Worm (Caenorhabditis elegans) whole organism, young adult: Measurements from ENCODE around the gene spop-1.
A peak's percentile ranks its signal among the peaks of the same experiment; 100 is the strongest.

Source experiments
- C17E4.6 ChIP-seq: fragments of 200-800 bp; sonication (Bioruptor generic); IDR thresholded peaks from 2 replicates; pipeline ENCODE4 v1.3.6; 2022; ENCODE audit warnings: missing genetic modification reagents, missing genetic modification characterization, missing compliant biosample characterization
- F33H1.4 ChIP-seq: fragments of 200-800 bp; sonication (Bioruptor generic); IDR thresholded peaks from 2 replicates; pipeline ENCODE4 v1.3.6; 2022; ENCODE audit warnings: missing genetic modification reagents, missing genetic modification characterization, missing compliant biosample characterization
- F57A8.1 ChIP-seq: fragments of 200-800 bp; sonication (Bioruptor generic); optimal IDR thresholded peaks from 2 replicates; lab custom pipeline; 2018; ENCODE audit warnings: mild to moderate bottlenecking, missing genetic modification characterization, moderate library complexity, missing compliant biosample characterization
- F57C9.4 ChIP-seq: sonication (generic microtip); optimal IDR thresholded peaks from 2 replicates; lab custom pipeline; 2017; ENCODE audit warnings: mild to moderate bottlenecking, missing genetic modification characterization, missing compliant biosample characterization
- K12H6.12 ChIP-seq: fragments of 200-800 bp; sonication (Bioruptor generic); optimal IDR thresholded peaks from 2 replicates; lab custom pipeline; 2018; ENCODE audit warnings: mild to moderate bottlenecking, missing genetic modification characterization, missing compliant biosample characterization
- T26A5.8 ChIP-seq: sonication (generic microtip); optimal IDR thresholded peaks from 2 replicates; lab custom pipeline; 2016; ENCODE audit warnings: missing genetic modification characterization, missing compliant biosample characterization
- Y53G8AR.9 ChIP-seq: fragments of 200-800 bp; sonication (Bioruptor generic); conservative IDR thresholded peaks from 2 replicates; pipeline ENCODE4 v1.3.6; 2022; ENCODE audit warnings: missing genetic modification reagents, missing genetic modification characterization, missing compliant biosample characterization
- Y79H2A.3 ChIP-seq: fragments of 200-800 bp; sonication (Bioruptor generic); conservative IDR thresholded peaks from 2 replicates; pipeline ENCODE4 v1.3.6; 2022; ENCODE audit warnings: missing genetic modification reagents, missing genetic modification characterization, missing compliant biosample characterization
- Y95B8A.8 ChIP-seq: fragments of 200-800 bp; sonication (Bioruptor generic); IDR thresholded peaks from 2 replicates; pipeline ENCODE4 v1.3.6; 2022; ENCODE audit warnings: missing genetic modification reagents, missing genetic modification characterization, missing compliant biosample characterization
- ZK185.1 ChIP-seq: sonication (generic microtip); optimal IDR thresholded peaks from 2 replicates; lab custom pipeline; 2016; ENCODE audit warnings: mild to moderate bottlenecking, missing genetic modification characterization, missing compliant biosample characterization; ENCODE audit not compliant: poor library complexity, severe bottlenecking
- ama-1 ChIP-seq, 3 experiments: fragments of 150-350 bp in 1 of 3; sonication (generic microtip) in 2 of 3; optimal IDR thresholded peaks; 2 replicates each; lab custom pipeline; 2014 to 2018; ENCODE audit warnings: missing biosample characterization in 2 of 3, missing genetic modification characterization in 2 of 3, missing genetic modification reagents in 2 of 3
- attf-3 ChIP-seq: fragments of 200-800 bp; sonication (Bioruptor generic); conservative IDR thresholded peaks from 2 replicates; pipeline ENCODE4 v1.3.6; 2022; ENCODE audit warnings: missing genetic modification reagents, missing genetic modification characterization, missing compliant biosample characterization
- bed-2 ChIP-seq: fragments of 200-800 bp; sonication (Bioruptor generic); IDR thresholded peaks from 2 replicates; pipeline ENCODE4 v1.3.6; 2022; ENCODE audit warnings: missing genetic modification reagents, missing genetic modification characterization, missing compliant biosample characterization
- cebp-2 ChIP-seq: fragments of 200-800 bp; sonication (Bioruptor generic); IDR thresholded peaks from 2 replicates; pipeline ENCODE4 v1.3.6; 2022; ENCODE audit warnings: missing genetic modification characterization, missing compliant biosample characterization
- dpl-1 ChIP-seq: fragments of 150-350 bp; optimal IDR thresholded peaks from 2 replicates; lab custom pipeline; 2014; ENCODE audit warnings: missing biosample characterization, missing genetic modification reagents, missing genetic modification characterization
- egl-18 ChIP-seq: fragments of 200-800 bp; sonication (Bioruptor generic); IDR thresholded peaks from 2 replicates; pipeline ENCODE4 v1.3.6; 2022; ENCODE audit warnings: missing genetic modification reagents, missing genetic modification characterization, missing compliant biosample characterization
- egrh-3 ChIP-seq: fragments of 200-800 bp; sonication (Bioruptor generic); IDR thresholded peaks from 2 replicates; pipeline ENCODE4 v1.3.6; 2022; ENCODE audit warnings: missing genetic modification reagents, missing genetic modification characterization, missing compliant biosample characterization
- ekl-4 ChIP-seq: fragments of 200-800 bp; sonication (Bioruptor generic); IDR thresholded peaks from 2 replicates; pipeline ENCODE4 v1.3.6; 2022; ENCODE audit warnings: missing genetic modification reagents, missing genetic modification characterization, missing compliant biosample characterization
- ets-4 ChIP-seq: fragments of 200-800 bp; sonication (Bioruptor generic); optimal IDR thresholded peaks from 2 replicates; lab custom pipeline; 2018; ENCODE audit warnings: mild to moderate bottlenecking, missing genetic modification characterization, missing compliant biosample characterization
- fkh-3 ChIP-seq: sonication (generic microtip); optimal IDR thresholded peaks from 2 replicates; lab custom pipeline; 2016; ENCODE audit warnings: mild to moderate bottlenecking, missing genetic modification characterization, missing compliant biosample characterization
- him-1 ChIP-seq: sonication (generic microtip); optimal IDR thresholded peaks from 2 replicates; lab custom pipeline; 2016; ENCODE audit warnings: missing genotype, missing genetic modification reagents, missing genetic modification characterization, missing compliant biosample characterization
- hlh-12 ChIP-seq: sonication (generic microtip); optimal IDR thresholded peaks from 2 replicates; lab custom pipeline; 2016; ENCODE audit warnings: missing genetic modification characterization, missing compliant biosample characterization
- hrde-1 ChIP-seq: sonication (generic microtip); optimal IDR thresholded peaks from 2 replicates; lab custom pipeline; 2016; ENCODE audit warnings: missing genetic modification characterization, mild to moderate bottlenecking, missing compliant biosample characterization, moderate library complexity, missing genotype, missing genetic modification reagents, borderline replicate concordance
- hsf-1 ChIP-seq: fragments of 200-800 bp; sonication (Bioruptor generic); IDR thresholded peaks from 2 replicates; pipeline ENCODE4 v1.3.6; 2022; ENCODE audit warnings: missing genetic modification reagents, missing genetic modification characterization, missing compliant biosample characterization
- lag-1 ChIP-seq: fragments of 200-800 bp; sonication (Bioruptor generic); IDR thresholded peaks from 2 replicates; pipeline ENCODE4 v1.3.6; 2022; ENCODE audit warnings: missing genetic modification reagents, missing genetic modification characterization, missing compliant biosample characterization
- let-526 ChIP-seq: fragments of 200-800 bp; sonication (Bioruptor generic); IDR thresholded peaks from 2 replicates; pipeline ENCODE4 v1.3.6; 2022; ENCODE audit warnings: missing genetic modification reagents, missing genetic modification characterization, missing compliant biosample characterization
- let-607 ChIP-seq, 2 experiments: fragments of 200-800 bp in 1 of 2; sonication (Bioruptor generic) in 1 of 2; sonication (generic microtip) in 1 of 2; optimal IDR thresholded peaks; 2 replicates each; lab custom pipeline; 2016 to 2018; ENCODE audit warnings: mild to moderate bottlenecking in 2 of 2, missing compliant biosample characterization in 2 of 2, missing genetic modification characterization in 2 of 2, moderate library complexity in 2 of 2, missing genotype in 1 of 2
- lin-54 ChIP-seq: fragments of 200-800 bp; sonication (Bioruptor generic); optimal IDR thresholded peaks from 2 replicates; lab custom pipeline; 2018; ENCODE audit warnings: mild to moderate bottlenecking, missing genetic modification characterization, missing compliant biosample characterization
- madf-10 ChIP-seq: sonication (generic microtip); optimal IDR thresholded peaks from 2 replicates; lab custom pipeline; 2016; ENCODE audit warnings: mild to moderate bottlenecking, missing genetic modification characterization, missing compliant biosample characterization
- madf-6 ChIP-seq: fragments of 200-800 bp; sonication (Bioruptor generic); IDR thresholded peaks from 2 replicates; pipeline ENCODE4 v1.3.6; 2022; ENCODE audit warnings: missing genetic modification reagents, missing genetic modification characterization, missing compliant biosample characterization
- mcd-1 ChIP-seq: fragments of 200-800 bp; sonication (Bioruptor generic); IDR thresholded peaks from 2 replicates; pipeline ENCODE4 v1.3.6; 2022; ENCODE audit warnings: missing genetic modification reagents, missing genetic modification characterization, missing compliant biosample characterization
- mel-28 ChIP-seq: sonication (generic microtip); optimal IDR thresholded peaks from 2 replicates; lab custom pipeline; 2016; ENCODE audit warnings: borderline replicate concordance, mild to moderate bottlenecking, missing genetic modification characterization, missing compliant biosample characterization
- mes-4 ChIP-seq: sonication (generic microtip); optimal IDR thresholded peaks from 2 replicates; lab custom pipeline; 2016; ENCODE audit warnings: missing genotype, missing genetic modification characterization, missing compliant biosample characterization
- nfya-1 ChIP-seq: sonication (generic microtip); optimal IDR thresholded peaks from 2 replicates; lab custom pipeline; 2017; ENCODE audit warnings: antibody characterized with exemption, missing compliant biosample characterization, missing genetic modification characterization, borderline replicate concordance; ENCODE audit not compliant: insufficient read depth
- nfya-2 ChIP-seq: fragments of 200-800 bp; sonication (Bioruptor generic); IDR thresholded peaks from 2 replicates; pipeline ENCODE4 v1.3.6; 2022; ENCODE audit warnings: missing genetic modification reagents, missing genetic modification characterization, missing compliant biosample characterization
- nhr-120 ChIP-seq: fragments of 200-800 bp; sonication (Bioruptor generic); IDR thresholded peaks from 2 replicates; pipeline ENCODE4 v1.3.6; 2022; ENCODE audit warnings: missing genetic modification characterization, missing compliant biosample characterization
- nhr-27 ChIP-seq: fragments of 200-800 bp; sonication (Bioruptor generic); optimal IDR thresholded peaks from 2 replicates; lab custom pipeline; 2018; ENCODE audit warnings: mild to moderate bottlenecking, missing genetic modification characterization, moderate library complexity, missing compliant biosample characterization
- nhr-90 ChIP-seq: sonication (generic microtip); optimal IDR thresholded peaks from 2 replicates; lab custom pipeline; 2016; ENCODE audit warnings: missing genotype, mild to moderate bottlenecking, missing genetic modification characterization, missing compliant biosample characterization
- sdz-38 ChIP-seq: sonication (generic microtip); optimal IDR thresholded peaks from 2 replicates; lab custom pipeline; 2016; ENCODE audit warnings: missing genotype, missing genetic modification characterization, missing compliant biosample characterization
- sea-2 ChIP-seq: fragments of 200-800 bp; sonication (Bioruptor generic); IDR thresholded peaks from 2 replicates; pipeline ENCODE4 v1.3.6; 2022; ENCODE audit warnings: missing genetic modification characterization, missing compliant biosample characterization
- snpc-1.3 ChIP-seq: sonication (generic microtip); optimal IDR thresholded peaks from 2 replicates; lab custom pipeline; 2017; ENCODE audit warnings: missing genetic modification characterization, mild to moderate bottlenecking, missing compliant biosample characterization, antibody characterized with exemption, moderate library complexity, missing genotype, missing genetic modification reagents; ENCODE audit not compliant: insufficient read depth
- snpc-4 ChIP-seq, 5 experiments: fragments of 150-350 bp in 1 of 5; sonication (generic microtip) in 4 of 5; optimal IDR thresholded peaks; 2 replicates each; lab custom pipeline; 2014 to 2018; ENCODE audit warnings: missing genetic modification characterization in 5 of 5, missing biosample characterization in 3 of 5, antibody characterized with exemption in 2 of 5, mild to moderate bottlenecking in 2 of 5, missing compliant biosample characterization in 2 of 5, missing genotype in 2 of 5, moderate library complexity in 2 of 5, missing genetic modification reagents in 1 of 5
- somi-1 ChIP-seq: fragments of 200-800 bp; sonication (Bioruptor generic); optimal IDR thresholded peaks from 2 replicates; lab custom pipeline; 2018; ENCODE audit warnings: mild to moderate bottlenecking, missing genetic modification characterization, missing compliant biosample characterization
- zfh-2 ChIP-seq: fragments of 200-800 bp; sonication (Bioruptor generic); conservative IDR thresholded peaks from 2 replicates; pipeline ENCODE4 v1.3.6; 2022; ENCODE audit warnings: missing genetic modification reagents, missing genetic modification characterization, missing compliant biosample characterization
- ztf-25 ChIP-seq: fragments of 200-800 bp; sonication (Bioruptor generic); IDR thresholded peaks from 2 replicates; pipeline ENCODE4 v1.3.6; 2022; ENCODE audit warnings: missing genetic modification reagents, missing genetic modification characterization, missing compliant biosample characterization
- ztf-26 ChIP-seq: sonication (generic microtip); optimal IDR thresholded peaks from 2 replicates; lab custom pipeline; 2017; ENCODE audit warnings: missing genetic modification characterization, missing compliant biosample characterization
- ztf-28 ChIP-seq: fragments of 200-800 bp; sonication (Bioruptor generic); IDR thresholded peaks from 2 replicates; pipeline ENCODE4 v1.3.6; 2022; ENCODE audit warnings: missing genetic modification reagents, missing genetic modification characterization, missing compliant biosample characterization

Gene spop-1

DNA sequence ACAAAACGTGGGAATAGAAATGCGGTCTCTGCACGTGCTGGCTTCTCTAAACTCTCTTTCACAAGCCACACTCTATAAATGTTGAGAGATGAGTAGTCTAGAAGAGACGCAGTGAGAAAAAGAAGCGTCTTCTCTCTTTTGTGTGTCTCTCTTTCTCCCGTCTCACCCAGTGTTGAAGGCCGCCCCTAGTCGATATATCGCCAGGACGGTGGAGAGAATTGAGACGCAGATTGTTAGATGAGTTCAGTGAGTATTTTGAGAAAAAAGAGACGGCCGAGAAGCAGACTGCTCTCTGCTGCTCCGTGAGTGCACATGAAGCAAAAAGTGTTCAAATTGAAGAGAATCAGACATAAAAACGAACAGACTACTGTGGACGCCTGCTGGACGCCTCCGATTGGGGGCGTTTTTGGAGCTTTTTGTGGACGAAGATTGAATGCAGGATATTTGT lies 1.3 kb downstream of the spop-1 start (continued):
- TF ChIP-seq him-1 (tag; lab: Kevin White, UChicago) (no peak), F33H1.4 (GFP tag; lab: Robert Waterston, UW) (no peak), let-607 (tag; optimal IDR thresholded peaks at IDR 0.05; lab: Kevin White, UChicago) (peak in 1 of 2 experiments; percentile 64), dpl-1 (GFP tag; lab: Kevin White, UChicago) (no peak), hsf-1 (GFP tag; lab: Robert Waterston, UW) (no peak), F57C9.4 (no peak), K12H6.12 (tag; lab: Kevin White, UChicago) (peak; percentile 92), madf-10 (tag; lab: Kevin White, UChicago) (peak; percentile 54), nhr-120 (GFP tag; lab: Robert Waterston, UW) (no peak), attf-3 (GFP tag; lab: Robert Waterston, UW) (no peak; the same call in 1 of the 2 replicates), ztf-28 (GFP tag; lab: Robert Waterston, UW) (0 out of 2 replicates have a peak, but pooled peaks have one; percentile 13), snpc-4 (GFP tag; optimal IDR thresholded peaks at IDR 0.05; lab: Kevin White, UChicago) (no peak), snpc-4 (tag; optimal IDR thresholded peaks at IDR 0.05; lab: Kevin White, UChicago) (peak in 3 of 4 experiments; percentile 24 to 48 (median 32)), mel-28 (tag; lab: Kevin White, UChicago) (no peak), nhr-27 (tag; lab: Kevin White, UChicago) (no peak), ztf-25 (no peak), mcd-1 (peak; percentile 73), ekl-4 (peak; percentile 70), fkh-3 (no peak), Y79H2A.3 (no peak), Y95B8A.8 (GFP tag; lab: Robert Waterston, UW) (no peak), cebp-2 (GFP tag; lab: Robert Waterston, UW) (no peak), snpc-1.3 (tag; lab: Kevin White, UChicago) (no peak), ama-1 (optimal IDR thresholded peaks at IDR 0.05; lab: Kevin White, UChicago) (no peak), ama-1 (GFP tag; optimal IDR thresholded peaks at IDR 0.05; lab: Kevin White, UChicago) (no peak), somi-1 (GFP tag; lab: Kevin White, UChicago) (peak; percentile 71), ets-4 (GFP tag; lab: Kevin White, UChicago) (peak; percentile 57), ZK185.1 (peak; percentile 33), nfya-1 (tag; lab: Kevin White, UChicago) (no peak), Y53G8AR.9 (GFP tag; lab: Robert Waterston, UW) (peak; percentile 60; the same call in 1 of the 2 replicates), T26A5.8 (no peak), nfya-2 (no peak), lag-1 (no peak), F57A8.1 (GFP tag; lab: Kevin White, UChicago) (no peak), madf-6 (GFP tag; lab: Robert Waterston, UW) (no peak), nhr-90 (tag; lab: Kevin White, UChicago) (peak; percentile 5), bed-2 (GFP tag; lab: Robert Waterston, UW) (no peak), egrh-3 (GFP tag; lab: Robert Waterston, UW) (no peak), hrde-1 (tag; lab: Kevin White, UChicago) (no peak), mes-4 (no peak), egl-18 (GFP tag; lab: Robert Waterston, UW) (no peak), hlh-12 (no peak), lin-54 (peak; percentile 66), sdz-38 (tag; lab: Kevin White, UChicago) (no peak), ztf-26 (tag; lab: Kevin White, UChicago) (peak; percentile 59), sea-2 (GFP tag; lab: Robert Waterston, UW) (no peak), zfh-2 (peak; percentile 95), C17E4.6 (GFP tag; lab: Robert Waterston, UW) (no peak), let-526 (GFP tag; lab: Robert Waterston, UW) (peak; percentile 27; the same call in 1 of the 2 replicates)
